Worm (Caenorhabditis elegans) whole organism, young adult: Measurements from ENCODE around the gene rme-4.

ENCODE experiments used
- ama-1 ChIP-seq, 3 experiments: fragments of 150-350 bp in 1 of 3; sonication (generic microtip) in 2 of 3; optimal IDR thresholded peaks; 2 replicates each; lab custom pipeline; 2014 to 2018; ENCODE audit warnings: missing biosample characterization in 2 of 3, missing genetic modification characterization in 2 of 3, missing genetic modification reagents in 2 of 3
- attf-6 ChIP-seq: fragments of 200-800 bp; sonication (Bioruptor generic); IDR thresholded peaks from 2 replicates; pipeline ENCODE4 v1.3.6; 2022; ENCODE audit warnings: missing genetic modification reagents, missing genetic modification characterization, missing compliant biosample characterization
- hrde-1 ChIP-seq: sonication (generic microtip); optimal IDR thresholded peaks from 2 replicates; lab custom pipeline; 2016; ENCODE audit warnings: missing genetic modification characterization, mild to moderate bottlenecking, missing compliant biosample characterization, moderate library complexity, missing genotype, missing genetic modification reagents, borderline replicate concordance
- snpc-4 ChIP-seq, 5 experiments: fragments of 150-350 bp in 1 of 5; sonication (generic microtip) in 4 of 5; optimal IDR thresholded peaks; 2 replicates each; lab custom pipeline; 2014 to 2018; ENCODE audit warnings: missing genetic modification characterization in 5 of 5, missing biosample characterization in 3 of 5, antibody characterized with exemption in 2 of 5, mild to moderate bottlenecking in 2 of 5, missing compliant biosample characterization in 2 of 5, missing genotype in 2 of 5, moderate library complexity in 2 of 5, missing genetic modification reagents in 1 of 5
- ztf-6 ChIP-seq: fragments of 200-800 bp; sonication (Bioruptor generic); IDR thresholded peaks from 2 replicates; pipeline ENCODE4 v1.3.6; 2022; ENCODE audit warnings: missing genetic modification reagents, missing genetic modification characterization, missing compliant biosample characterization

- TF ChIP-seq hrde-1 (tag; lab: Kevin White, UChicago) (no peak), ztf-6 (no peak), ama-1 (optimal IDR thresholded peaks at IDR 0.05; lab: Kevin White, UChicago) (no peak), ama-1 (GFP tag; optimal IDR thresholded peaks at IDR 0.05; lab: Kevin White, UChicago) (no peak), snpc-4 (GFP tag; optimal IDR thresholded peaks at IDR 0.05; lab: Kevin White, UChicago) (no peak), snpc-4 (tag; optimal IDR thresholded peaks at IDR 0.05; lab: Kevin White, UChicago) (no peak), attf-6 (GFP tag; lab: Robert Waterston, UW) (no peak)
Measured at ce11 chrX:10422714-10423113, 43.1 kb upstream of the rme-4 start.
